Fruit fly (Drosophila melanogaster) whole organism, prepupa: Measurements from ENCODE around the gene CG14324.

Source experiments
- CG11762 ChIP-seq: fragments of 200-800 bp; sonication (Bioruptor generic); optimal IDR thresholded peaks from 3 replicates; lab custom pipeline; 2016; ENCODE audit warnings: missing biosample characterization, missing genetic modification characterization; ENCODE audit not compliant: insufficient read depth
- CG31627 ChIP-seq: fragments of 200-800 bp; sonication (Bioruptor generic); optimal IDR thresholded peaks from 3 replicates; lab custom pipeline; 2016; ENCODE audit warnings: missing biosample characterization, missing genetic modification characterization
- CG6792 ChIP-seq: fragments of 200-800 bp; sonication (Bioruptor generic); optimal IDR thresholded peaks from 3 replicates; lab custom pipeline; 2016; ENCODE audit warnings: missing biosample characterization, missing genetic modification characterization
- CG8119 ChIP-seq: fragments of 200-800 bp; sonication (Bioruptor generic); IDR thresholded peaks from 3 replicates; pipeline ENCODE4 v1.3.6; 2022; ENCODE audit warnings: missing biosample characterization, missing genetic modification characterization
- CG9139 ChIP-seq: fragments of 200-800 bp; sonication (Bioruptor generic); optimal IDR thresholded peaks from 3 replicates; lab custom pipeline; 2017; ENCODE audit warnings: missing biosample characterization, mild to moderate bottlenecking, missing genetic modification characterization
- Eip78C ChIP-seq: fragments of 200-800 bp; sonication (Bioruptor generic); peaks from one replicate; lab custom pipeline; 2016; ENCODE audit warnings: missing biosample characterization, missing genetic modification characterization
- Eip93F ChIP-seq: fragments of 200-800 bp; sonication (Bioruptor generic); optimal IDR thresholded peaks from 2 replicates; lab custom pipeline; 2016; ENCODE audit warnings: missing biosample characterization, mild to moderate bottlenecking, missing genetic modification characterization
- Hr38 ChIP-seq: sonication (Bioruptor generic); optimal IDR thresholded peaks from 2 replicates; lab custom pipeline; 2016; ENCODE audit warnings: missing biosample characterization, missing genetic modification characterization
- Hr4 ChIP-seq: fragments of 200-800 bp; sonication (Bioruptor generic); optimal IDR thresholded peaks from 3 replicates; lab custom pipeline; 2016; ENCODE audit warnings: missing biosample characterization, missing genetic modification characterization
- Lpt ChIP-seq: fragments of 200-800 bp; sonication (Bioruptor generic); optimal IDR thresholded peaks from 3 replicates; lab custom pipeline; 2016; ENCODE audit warnings: missing biosample characterization, missing genetic modification characterization
- Sox102F ChIP-seq: fragments of 200-800 bp; sonication (Bioruptor generic); optimal IDR thresholded peaks from 2 replicates; lab custom pipeline; 2016; ENCODE audit warnings: missing biosample characterization, mild to moderate bottlenecking, missing genetic modification characterization
- cyc ChIP-seq: fragments of 200-800 bp; sonication (Bioruptor generic); optimal IDR thresholded peaks from 3 replicates; lab custom pipeline; 2016; ENCODE audit warnings: missing biosample characterization, missing genetic modification characterization
- eg ChIP-seq: fragments of 200-800 bp; sonication (Bioruptor generic); IDR thresholded peaks from 3 replicates; pipeline ENCODE4 v1.3.6; 2022; ENCODE audit warnings: missing biosample characterization, missing genetic modification characterization
- lz ChIP-seq: fragments of 200-800 bp; sonication (Bioruptor generic); optimal IDR thresholded peaks from 3 replicates; lab custom pipeline; 2016; ENCODE audit warnings: missing biosample characterization, missing genetic modification characterization

- TF ChIP-seq eg (no peak), Lpt (GFP tag; lab: Kevin White, UChicago) (no peak), Hr38 (GFP tag; lab: Kevin White, UChicago) (no peak), Eip78C (GFP tag; lab: Kevin White, UChicago) (no peak), cyc (GFP tag; lab: Kevin White, UChicago) (no peak), CG11762 (GFP tag; lab: Kevin White, UChicago) (no peak), lz (GFP tag; lab: Kevin White, UChicago) (no peak), Sox102F (no peak), CG6792 (GFP tag; lab: Kevin White, UChicago) (no peak), CG9139 (GFP tag; lab: Kevin White, UChicago) (no peak), CG31627 (no peak), Hr4 (no peak), CG8119 (GFP tag; lab: Robert Waterston, UW) (no peak), Eip93F (GFP tag; lab: Kevin White, UChicago) (no peak)
Measured at dm6 chr3R:17609059-17609458, 9.5 kb downstream of the CG14324 start, which contains the start of gene CG14329.
